Fruit fly (Drosophila melanogaster): ENCODE data around the gene CG2991.

CG2991 gene

dm6 chr2L:2884683-2885502 is 27.9 kb downstream of the CG2991 start (continued):
- TF ChIP-seq ab (GFP tag; optimal IDR thresholded peaks at IDR 0.05) = no peak
- TF ChIP-seq pzg (GFP tag; optimal IDR thresholded peaks at IDR 0.05) = peak; percentile 92
- TF ChIP-seq CG12236 (GFP tag; optimal IDR thresholded peaks at IDR 0.05) = no peak
- no peak for TF ChIP-seq NC2β (GFP tag; optimal IDR thresholded peaks at IDR 0.05)
- TF ChIP-seq lilli (GFP tag; optimal IDR thresholded peaks at IDR 0.05) = no peak
- no peak for TF ChIP-seq CG9609 (GFP tag; optimal IDR thresholded peaks at IDR 0.05)
- no peak for TF ChIP-seq CG3726 (GFP tag; IDR thresholded peaks at IDR 0.05)
- TF ChIP-seq ken (GFP tag; IDR thresholded peaks at IDR 0.05) = peak; percentile 65; the same call in 2 of the 3 replicates
- TF ChIP-seq PHDP (tag; optimal IDR thresholded peaks at IDR 0.05) = peak; percentile 33
- peak; percentile 43 for TF ChIP-seq nau (GFP tag; optimal IDR thresholded peaks at IDR 0.05)
- TF ChIP-seq tup (GFP tag; optimal IDR thresholded peaks at IDR 0.05) = no peak
- no peak for TF ChIP-seq CG1832 (GFP tag; optimal IDR thresholded peaks at IDR 0.05)
- TF ChIP-seq CG12155 (GFP tag; optimal IDR thresholded peaks at IDR 0.05) = no peak
- TF ChIP-seq kah (GFP tag; optimal IDR thresholded peaks at IDR 0.05) = peak; percentile 98
- 0 out of 2 replicates have a peak, but pooled peaks have one; percentile 7 for TF ChIP-seq CG32772 (GFP tag; IDR thresholded peaks at IDR 0.05)
- TF ChIP-seq Hr3 (GFP tag; optimal IDR thresholded peaks at IDR 0.05) = no peak
- peak; percentile 21 for TF ChIP-seq pros (GFP tag; optimal IDR thresholded peaks at IDR 0.05)
- no peak for TF ChIP-seq usp (GFP tag; optimal IDR thresholded peaks at IDR 0.05)
- TF ChIP-seq jumu (GFP tag; optimal IDR thresholded peaks at IDR 0.05) = no peak
- no peak for TF ChIP-seq CG6654 (GFP tag; optimal IDR thresholded peaks at IDR 0.05)
- TF ChIP-seq wek (GFP tag; optimal IDR thresholded peaks at IDR 0.05) = peak; percentile 3
- TF ChIP-seq CG2202 (tag; optimal IDR thresholded peaks at IDR 0.05) = peak; percentile 14
- peak; percentile 19 for TF ChIP-seq emc (GFP tag; optimal IDR thresholded peaks at IDR 0.05)
- TF ChIP-seq CG3995 (GFP tag; optimal IDR thresholded peaks at IDR 0.05) = peak; percentile 86
- TF ChIP-seq CG4424 (GFP tag; optimal IDR thresholded peaks at IDR 0.05) = no peak
- TF ChIP-seq Sox100B (GFP tag; optimal IDR thresholded peaks at IDR 0.05) = no peak
- peak; percentile 53; the same call in 1 of the 3 replicates for TF ChIP-seq Mrtf (GFP tag; IDR thresholded peaks at IDR 0.05)
- TF ChIP-seq CG5180 (GFP tag; optimal IDR thresholded peaks at IDR 0.05) = no peak
- TF ChIP-seq dmrt99B (tag; optimal IDR thresholded peaks at IDR 0.05) = no peak
- peak in 1 of 2 experiments; percentile 98 for TF ChIP-seq Hr78 (GFP tag; optimal IDR thresholded peaks at IDR 0.05)
- no peak for TF ChIP-seq BtbVII (GFP tag; optimal IDR thresholded peaks at IDR 0.05)
- peak; percentile 35 for TF ChIP-seq shn (GFP tag; optimal IDR thresholded peaks at IDR 0.05)
- no peak for TF ChIP-seq Nf-YB (GFP tag; optimal IDR thresholded peaks at IDR 0.05)
- TF ChIP-seq pho (GFP tag; optimal IDR thresholded peaks at IDR 0.05) = peak; percentile 36
- TF ChIP-seq Myb (GFP tag; optimal IDR thresholded peaks at IDR 0.05) = peak; percentile 50
- TF ChIP-seq Lpt (GFP tag; optimal IDR thresholded peaks at IDR 0.05) = no peak
- TF ChIP-seq nom (GFP tag; optimal IDR thresholded peaks at IDR 0.05) = peak; percentile 54
- peak; percentile 47 for TF ChIP-seq repo (GFP tag; optimal IDR thresholded peaks at IDR 0.05)
- TF ChIP-seq CG10321 (GFP tag; IDR thresholded peaks at IDR 0.05) = no peak
- no peak for TF ChIP-seq Vsx1 (GFP tag; optimal IDR thresholded peaks at IDR 0.05)
- TF ChIP-seq zen (tag; optimal IDR thresholded peaks at IDR 0.05) = no peak
- peak; percentile 67 for TF ChIP-seq CTCF (GFP tag; optimal IDR thresholded peaks at IDR 0.05)
- peak; percentile 75 for TF ChIP-seq CG12769 (tag; optimal IDR thresholded peaks at IDR 0.05)
- peak; percentile 8 for TF ChIP-seq CG1647 (GFP tag; optimal IDR thresholded peaks at IDR 0.05)
- TF ChIP-seq so (GFP tag; IDR thresholded peaks at IDR 0.05) = no peak
- TF ChIP-seq CG2678 (tag; optimal IDR thresholded peaks at IDR 0.05) = peak; percentile 44
- TF ChIP-seq Ets65A (GFP tag) = no peak
- no peak for TF ChIP-seq ewg (GFP tag; optimal IDR thresholded peaks at IDR 0.05)
- TF ChIP-seq CG4360 (GFP tag; IDR thresholded peaks at IDR 0.05) = peak; percentile 51; the same call in 1 of the 2 replicates
- peak; percentile 86 for TF ChIP-seq ci (GFP tag; IDR thresholded peaks at IDR 0.05)

All from whole organism, embryonic.